Fruit fly (Drosophila melanogaster): ENCODE measurements around the gene CG12983.

The CG12983 gene

dm6 chr3L:21007364-21008254 lies 41.0 kb upstream of the CG12983 start (continued):
- TF ChIP-seq Doc3 (GFP tag; IDR thresholded peaks at IDR 0.05; ENCODE audit: partially characterized antibody), result no peak
- TF ChIP-seq tll (GFP tag; optimal IDR thresholded peaks at IDR 0.05), result peak in 1 of 2 experiments; percentile 57
- TF ChIP-seq CG12744 (GFP tag; optimal IDR thresholded peaks at IDR 0.05), result no peak
- TF ChIP-seq bigmax (GFP tag; optimal IDR thresholded peaks at IDR 0.05), result no peak
- peak; percentile 12 for TF ChIP-seq CG13424 (tag; optimal IDR thresholded peaks at IDR 0.05)
- no peak for TF ChIP-seq CG12299 (tag; optimal IDR thresholded peaks at IDR 0.05)
- TF ChIP-seq twi (tag; optimal IDR thresholded peaks at IDR 0.05), result peak; percentile 30
- TF ChIP-seq Lpt (GFP tag; optimal IDR thresholded peaks at IDR 0.05), result no peak
- no peak for TF ChIP-seq CG13287 (GFP tag; IDR thresholded peaks at IDR 0.05; ENCODE audit: partially characterized antibody)
- no peak for TF ChIP-seq bcd (GFP tag; optimal IDR thresholded peaks at IDR 0.05)
- no peak for TF ChIP-seq dan (GFP tag; IDR thresholded peaks at IDR 0.05)
- TF ChIP-seq CG2875 (GFP tag; optimal IDR thresholded peaks at IDR 0.05), result peak; percentile 78
- no peak for TF ChIP-seq Ssrp (tag; optimal IDR thresholded peaks at IDR 0.05)
- 0 out of 2 replicates have a peak, but pooled peaks have one; percentile 20 for TF ChIP-seq E2f2 (GFP tag; IDR thresholded peaks at IDR 0.05)
- TF ChIP-seq pan (optimal IDR thresholded peaks at IDR 0.05), result no peak
- no peak for TF ChIP-seq pan (GFP tag; optimal IDR thresholded peaks at IDR 0.05 in 1 of 2, IDR thresholded peaks at IDR 0.05 in 1 of 2)
- no peak for TF ChIP-seq nerfin-2 (GFP tag; IDR thresholded peaks at IDR 0.05; ENCODE audit: partially characterized antibody)
- peak; percentile 56 for TF ChIP-seq bab2 (GFP tag; optimal IDR thresholded peaks at IDR 0.05)
- peak; percentile 38 for TF ChIP-seq CG13775 (GFP tag; optimal IDR thresholded peaks at IDR 0.05)
- no peak for TF ChIP-seq knrl (GFP tag; IDR thresholded peaks at IDR 0.05; ENCODE audit: partially characterized antibody)
- TF ChIP-seq CG13123 (GFP tag; optimal IDR thresholded peaks at IDR 0.05), result peak; percentile 34
- TF ChIP-seq nom (GFP tag; optimal IDR thresholded peaks at IDR 0.05), result peak; percentile 9
- TF ChIP-seq CG11695 (GFP tag; IDR thresholded peaks at IDR 0.05), result no peak
- TF ChIP-seq Xbp1 (GFP tag; optimal IDR thresholded peaks at IDR 0.05), result no peak
- no peak for TF ChIP-seq HmgZ (tag; optimal IDR thresholded peaks at IDR 0.05)
- TF ChIP-seq Dbx (GFP tag; IDR thresholded peaks at IDR 0.05), result no peak
- no peak for TF ChIP-seq CG3065 (GFP tag; optimal IDR thresholded peaks at IDR 0.05)
- TF ChIP-seq CG12219 (GFP tag; optimal IDR thresholded peaks at IDR 0.05), result no peak
- TF ChIP-seq Awh (GFP tag; IDR thresholded peaks at IDR 0.05), result peak; percentile 51; the same call in 1 of the 2 replicates
- TF ChIP-seq pros (GFP tag; optimal IDR thresholded peaks at IDR 0.05), result peak; percentile 72
- no peak for TF ChIP-seq da (GFP tag; optimal IDR thresholded peaks at IDR 0.05)
- TF ChIP-seq cg (GFP tag; optimal IDR thresholded peaks at IDR 0.05), result peak; percentile 86
- TF ChIP-seq Side (GFP tag; optimal IDR thresholded peaks at IDR 0.05), result no peak
- TF ChIP-seq CG2202 (tag; optimal IDR thresholded peaks at IDR 0.05), result peak; percentile 72
- no peak for TF ChIP-seq Hmr (GFP tag; optimal IDR thresholded peaks at IDR 0.05)
- no peak for TF ChIP-seq Neu2 (GFP tag; optimal IDR thresholded peaks at IDR 0.05; ENCODE audit: borderline replicate concordance)
- TF ChIP-seq CG18011 (GFP tag; optimal IDR thresholded peaks at IDR 0.05), result no peak
- no peak for TF ChIP-seq E2f1 (GFP tag; IDR thresholded peaks at IDR 0.05)
- TF ChIP-seq vnd (GFP tag; IDR thresholded peaks at IDR 0.05; ENCODE audit: partially characterized antibody), result no peak
- no peak for TF ChIP-seq trem (tag; optimal IDR thresholded peaks at IDR 0.05)
- no peak for TF ChIP-seq NfI (GFP tag; optimal IDR thresholded peaks at IDR 0.05)
- no peak for TF ChIP-seq CG2712 (tag; optimal IDR thresholded peaks at IDR 0.05)
- TF ChIP-seq aop (GFP tag; IDR thresholded peaks at IDR 0.05), result no peak
- TF ChIP-seq CTCF (GFP tag; optimal IDR thresholded peaks at IDR 0.05), result no peak
- TF ChIP-seq CG8089 (GFP tag; optimal IDR thresholded peaks at IDR 0.05), result peak; percentile 15
- peak; percentile 62 for TF ChIP-seq MTF-1 (GFP tag; optimal IDR thresholded peaks at IDR 0.05; ENCODE audit: borderline replicate concordance)
- TF ChIP-seq CG11560 (tag; IDR thresholded peaks at IDR 0.05), result no peak
- TF ChIP-seq CG18764 (GFP tag; optimal IDR thresholded peaks at IDR 0.05), result peak; percentile 42
- TF ChIP-seq Hand (GFP tag; optimal IDR thresholded peaks at IDR 0.05), result no peak
